Worm (Caenorhabditis elegans) whole organism, L4/young adult: ENCODE results near the gene lst-6.

Source experiments
- W03F9.2 ChIP-seq: fragments of 150-350 bp; optimal IDR thresholded peaks from 2 replicates; lab custom pipeline; 2014; ENCODE audit warnings: missing biosample characterization, missing genetic modification characterization
- dao-5 ChIP-seq: sonication (generic microtip); optimal IDR thresholded peaks from 2 replicates; lab custom pipeline; 2016; ENCODE audit warnings: missing genotype, missing genetic modification characterization, moderate library complexity, missing compliant biosample characterization
- him-1 ChIP-seq: sonication (generic microtip); optimal IDR thresholded peaks from 2 replicates; lab custom pipeline; 2016; ENCODE audit warnings: missing genotype, missing genetic modification reagents, missing genetic modification characterization, missing compliant biosample characterization

ce11 chrII:6965573-6965972 is 56.7 kb downstream of the lst-6 start, which contains the start of gene tra-2:
- TF ChIP-seq W03F9.2 (tag; lab: Kevin White, UChicago) (no peak), him-1 (tag; lab: Kevin White, UChicago) (no peak), dao-5 (tag; lab: Kevin White, UChicago) (no peak)
